Fruit fly (Drosophila melanogaster): ENCODE measurements around the gene sta.

sta gene

dm6 chrX:1460278-1460872 lies 22.8 kb downstream of the sta start, which contains the start of gene Lrpprc2 (continued):
- TF ChIP-seq dmrt11E (tag; optimal IDR thresholded peaks at IDR 0.05) (no peak), CG2120 (GFP tag; optimal IDR thresholded peaks at IDR 0.05) (no peak), CG2678 (tag; optimal IDR thresholded peaks at IDR 0.05) (no peak), sug (tag; optimal IDR thresholded peaks at IDR 0.05) (no peak), trem (tag; optimal IDR thresholded peaks at IDR 0.05) (no peak), sima (GFP tag; optimal IDR thresholded peaks at IDR 0.05) (no peak), Pdp1 (GFP tag; optimal IDR thresholded peaks at IDR 0.05) (peak in 1 of 2 experiments; percentile 95), CG9215 (GFP tag; IDR thresholded peaks at IDR 0.05) (no peak), CG6683 (GFP tag; optimal IDR thresholded peaks at IDR 0.05) (no peak), Gug (GFP tag; IDR thresholded peaks at IDR 0.05) (no peak), pum (GFP tag; optimal IDR thresholded peaks at IDR 0.05) (no peak), CG11696 (GFP tag; IDR thresholded peaks at IDR 0.05) (no peak), CG14014 (GFP tag; IDR thresholded peaks at IDR 0.05) (no peak), CG34422 (GFP tag; IDR thresholded peaks at IDR 0.05) (peak; percentile 52; the same call in 1 of the 3 replicates), CG18262 (tag; optimal IDR thresholded peaks at IDR 0.05) (no peak), CG9932 (GFP tag; IDR thresholded peaks at IDR 0.05) (no peak), CG14710 (tag; optimal IDR thresholded peaks at IDR 0.05) (peak; percentile 24), Aef1 (GFP tag; IDR thresholded peaks at IDR 0.05) (no peak), stwl (tag; optimal IDR thresholded peaks at IDR 0.05) (peak; percentile 37), dm (GFP tag; optimal IDR thresholded peaks at IDR 0.05) (peak; percentile 24), vvl (GFP tag; IDR thresholded peaks at IDR 0.05) (0 out of 2 replicates have a peak, but pooled peaks have one; percentile 17), CG1832 (GFP tag; optimal IDR thresholded peaks at IDR 0.05) (no peak), CG15073 (GFP tag; optimal IDR thresholded peaks at IDR 0.05) (no peak), bbx (GFP tag; IDR thresholded peaks at IDR 0.05; ENCODE audit: partially characterized antibody) (no peak; the same call in 1 of the 2 replicates), ftz-f1 (GFP tag; optimal IDR thresholded peaks at IDR 0.05) (no peak), CG4282 (GFP tag; optimal IDR thresholded peaks at IDR 0.05) (no peak), CG34376 (GFP tag; optimal IDR thresholded peaks at IDR 0.05) (peak; percentile 28), gcm2 (GFP tag; optimal IDR thresholded peaks at IDR 0.05) (no peak), trh (GFP tag; optimal IDR thresholded peaks at IDR 0.05) (no peak), CG2116 (GFP tag; optimal IDR thresholded peaks at IDR 0.05) (peak; percentile 62), pho (GFP tag; optimal IDR thresholded peaks at IDR 0.05) (no peak), kni (GFP tag; optimal IDR thresholded peaks at IDR 0.05) (peak; percentile 12), CG33557 (GFP tag; optimal IDR thresholded peaks at IDR 0.05) (peak; percentile 0), CG9797 (GFP tag; optimal IDR thresholded peaks at IDR 0.05) (peak; percentile 6), Ets97D (GFP tag; optimal IDR thresholded peaks at IDR 0.05) (peak; percentile 80), NfI (GFP tag; optimal IDR thresholded peaks at IDR 0.05) (peak; percentile 24), E2f2 (GFP tag; IDR thresholded peaks at IDR 0.05) (peak; percentile 72), CG17361 (GFP tag; IDR thresholded peaks at IDR 0.05) (no peak), az2 (GFP tag; optimal IDR thresholded peaks at IDR 0.05) (no peak), ERR (GFP tag; optimal IDR thresholded peaks at IDR 0.05) (no peak), CG17186 (GFP tag; optimal IDR thresholded peaks at IDR 0.05) (peak; percentile 3), ind (GFP tag; optimal IDR thresholded peaks at IDR 0.05) (no peak), Dp (GFP tag; optimal IDR thresholded peaks at IDR 0.05) (peak; percentile 59), TFAM (GFP tag; optimal IDR thresholded peaks at IDR 0.05) (no peak), MESR4 (GFP tag; optimal IDR thresholded peaks at IDR 0.05) (peak; percentile 39), Max (GFP tag; optimal IDR thresholded peaks at IDR 0.05) (no peak), Doc3 (GFP tag; IDR thresholded peaks at IDR 0.05; ENCODE audit: partially characterized antibody) (no peak), slbo (GFP tag; IDR thresholded peaks at IDR 0.05) (no peak), CG13287 (GFP tag; IDR thresholded peaks at IDR 0.05; ENCODE audit: partially characterized antibody) (peak; percentile 46; the same call in 1 of the 2 replicates), ci (GFP tag; IDR thresholded peaks at IDR 0.05) (peak; percentile 64; the same call in 1 of the 3 replicates)
